Fruit fly (Drosophila melanogaster): ENCODE data around the gene Hk.

Gene Hk

DNA sequence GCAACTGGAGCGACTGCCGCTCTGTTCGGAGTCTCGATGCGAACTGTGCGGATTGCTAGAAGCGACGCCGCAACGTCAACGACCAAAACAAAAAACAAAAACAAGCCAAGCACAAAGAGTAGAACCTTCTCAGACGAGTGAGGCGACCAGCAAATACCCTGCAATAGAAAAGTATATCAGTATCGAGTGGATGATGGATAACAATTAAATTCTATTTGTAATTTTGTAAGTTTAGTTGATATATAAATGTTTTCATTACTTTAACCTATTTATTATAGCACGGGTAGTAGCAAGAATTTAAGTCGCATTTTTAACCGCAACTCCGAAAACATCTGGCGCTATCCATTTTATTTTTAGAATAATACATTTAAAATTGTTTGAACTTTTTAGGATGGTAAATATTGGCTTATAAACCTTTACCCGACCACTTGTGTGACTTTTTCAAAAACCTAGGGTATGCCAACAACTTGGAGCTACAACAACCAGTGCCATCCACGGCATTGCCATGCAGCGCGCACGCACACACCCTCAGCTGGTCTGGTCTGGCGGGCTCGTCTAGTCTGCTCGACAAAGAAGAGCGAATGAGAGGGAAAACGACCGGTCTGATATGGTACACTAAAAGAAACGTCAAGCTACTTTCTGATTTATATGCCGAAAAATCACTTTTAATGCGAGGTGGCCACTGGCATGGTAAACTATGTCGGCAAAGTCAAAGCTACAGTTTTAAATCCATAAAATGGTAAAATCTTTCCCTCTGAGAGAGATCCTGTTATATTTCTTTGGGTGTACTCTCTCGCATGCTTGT, 2.1 kb upstream of the Hk start, which contains the start of gene CG12643 (continued):
- TF ChIP-seq CG10366 (GFP tag; IDR thresholded peaks at IDR 0.05), result peak; percentile 95
- TF ChIP-seq CG7556 (GFP tag; optimal IDR thresholded peaks at IDR 0.05), result peak; percentile 95
- peak; percentile 69 for TF ChIP-seq CG1233 (GFP tag; optimal IDR thresholded peaks at IDR 0.05)
- peak; percentile 94 for TF ChIP-seq slbo (GFP tag; IDR thresholded peaks at IDR 0.05)
- TF ChIP-seq ap (GFP tag; IDR thresholded peaks at IDR 0.05), result peak; percentile 90
- TF ChIP-seq gem (tag; optimal IDR thresholded peaks at IDR 0.05), result peak; percentile 89
- TF ChIP-seq CG10147 (GFP tag; optimal IDR thresholded peaks at IDR 0.05), result peak; percentile 77
- peak; percentile 22 for TF ChIP-seq mirr (GFP tag; optimal IDR thresholded peaks at IDR 0.05)
- TF ChIP-seq Chrac-16 (GFP tag; optimal IDR thresholded peaks at IDR 0.05), result peak; percentile 86
- peak; percentile 83 for TF ChIP-seq CG34376 (GFP tag; optimal IDR thresholded peaks at IDR 0.05)
- no peak for TF ChIP-seq Tbp (GFP tag; optimal IDR thresholded peaks at IDR 0.05)
- TF ChIP-seq vvl (GFP tag; IDR thresholded peaks at IDR 0.05), result peak; percentile 96
- peak; percentile 64 for TF ChIP-seq Max (GFP tag; optimal IDR thresholded peaks at IDR 0.05)
- peak; percentile 84 for TF ChIP-seq CG2889 (GFP tag; IDR thresholded peaks at IDR 0.05)
- TF ChIP-seq CG6654 (GFP tag; optimal IDR thresholded peaks at IDR 0.05), result peak; percentile 66
- peak; percentile 89 for TF ChIP-seq CG4282 (GFP tag; optimal IDR thresholded peaks at IDR 0.05)
- TF ChIP-seq phol (tag; optimal IDR thresholded peaks at IDR 0.05), result peak; percentile 81
- peak; percentile 96 for TF ChIP-seq Awh (GFP tag; IDR thresholded peaks at IDR 0.05)
- peak; percentile 3 for TF ChIP-seq Fer2 (tag; optimal IDR thresholded peaks at IDR 0.05)
- TF ChIP-seq Hmr (GFP tag; optimal IDR thresholded peaks at IDR 0.05), result peak; percentile 87
- peak; percentile 49 for TF ChIP-seq klu (GFP tag; IDR thresholded peaks at IDR 0.05)
- peak; percentile 67 for TF ChIP-seq cg (GFP tag; optimal IDR thresholded peaks at IDR 0.05)
- peak; percentile 91 for TF ChIP-seq repo (GFP tag; optimal IDR thresholded peaks at IDR 0.05)
- peak; percentile 85 for TF ChIP-seq CG10959 (GFP tag; IDR thresholded peaks at IDR 0.05)
- TF ChIP-seq chn (GFP tag; optimal IDR thresholded peaks at IDR 0.05), result peak; percentile 95
- no peak for TF ChIP-seq Dp (GFP tag; optimal IDR thresholded peaks at IDR 0.05)
- peak; percentile 54 for TF ChIP-seq Lhr (GFP tag; optimal IDR thresholded peaks at IDR 0.05)
- TF ChIP-seq CG17912 (GFP tag; optimal IDR thresholded peaks at IDR 0.05), result peak; percentile 48
- TF ChIP-seq CG16779 (GFP tag; IDR thresholded peaks at IDR 0.05), result peak; percentile 81
- TF ChIP-seq CG10274 (GFP tag; optimal IDR thresholded peaks at IDR 0.05), result peak; percentile 52
- peak; percentile 75 for TF ChIP-seq ro (GFP tag; IDR thresholded peaks at IDR 0.05)
- TF ChIP-seq kah (GFP tag; optimal IDR thresholded peaks at IDR 0.05), result peak; percentile 20
- TF ChIP-seq CG5180 (GFP tag; optimal IDR thresholded peaks at IDR 0.05), result peak; percentile 70
- TF ChIP-seq CG11085 (GFP tag; IDR thresholded peaks at IDR 0.05), result peak; percentile 73
- TF ChIP-seq CG17612 (GFP tag; IDR thresholded peaks at IDR 0.05), result peak; percentile 73
- peak; percentile 72 for TF ChIP-seq fd64A (GFP tag; optimal IDR thresholded peaks at IDR 0.05)
- no peak for TF ChIP-seq CG7271 (tag; optimal IDR thresholded peaks at IDR 0.05)
- TF ChIP-seq sima (GFP tag; optimal IDR thresholded peaks at IDR 0.05), result peak; percentile 66
- peak; percentile 83 for TF ChIP-seq CG6765 (GFP tag; optimal IDR thresholded peaks at IDR 0.05)
- peak; percentile 83 for TF ChIP-seq odd (GFP tag; optimal IDR thresholded peaks at IDR 0.05)
- TF ChIP-seq dan (GFP tag; IDR thresholded peaks at IDR 0.05), result 0 out of 2 replicates have a peak, but pooled peaks have one; percentile 48
- peak in 1 of 2 experiments; percentile 26 for TF ChIP-seq pan (optimal IDR thresholded peaks at IDR 0.05)
- peak; percentile 51 to 93 for TF ChIP-seq pan (GFP tag; optimal IDR thresholded peaks at IDR 0.05 in 1 of 2, IDR thresholded peaks at IDR 0.05 in 1 of 2)
- peak; percentile 92 for TF ChIP-seq NC2β (GFP tag; optimal IDR thresholded peaks at IDR 0.05)
- TF ChIP-seq hbn (GFP tag; IDR thresholded peaks at IDR 0.05; ENCODE audit: partially characterized antibody), result no peak
- peak; percentile 71 for TF ChIP-seq NFAT (GFP tag; IDR thresholded peaks at IDR 0.05)
- TF ChIP-seq Fer3 (tag; optimal IDR thresholded peaks at IDR 0.05), result peak; percentile 78
- no peak for TF ChIP-seq bbx (GFP tag; IDR thresholded peaks at IDR 0.05; ENCODE audit: partially characterized antibody)
- TF ChIP-seq Dfd (GFP tag; optimal IDR thresholded peaks at IDR 0.05), result no peak

All from whole organism, embryonic.